Worm (Caenorhabditis elegans) whole organism, L1 larva: ENCODE results near the gene asp-4.

ENCODE experiments used
- C04F5.9 ChIP-seq: sonication (generic microtip); optimal IDR thresholded peaks from 2 replicates; lab custom pipeline; 2016; ENCODE audit warnings: missing genetic modification characterization, missing compliant biosample characterization
- aly-2 ChIP-seq: fragments of 150-350 bp; optimal IDR thresholded peaks from 2 replicates; lab custom pipeline; 2014; ENCODE audit warnings: missing biosample characterization, missing genetic modification characterization
- fos-1 ChIP-seq: fragments of 150-350 bp; optimal IDR thresholded peaks from 2 replicates; lab custom pipeline; 2014; ENCODE audit warnings: missing biosample characterization, missing genetic modification characterization
- lsy-2 ChIP-seq, 2 experiments: fragments of 150-350 bp; optimal IDR thresholded peaks; 2 replicates each; lab custom pipeline; 2014; ENCODE audit warnings: missing biosample characterization in 2 of 2, missing genetic modification characterization in 2 of 2

DNA sequence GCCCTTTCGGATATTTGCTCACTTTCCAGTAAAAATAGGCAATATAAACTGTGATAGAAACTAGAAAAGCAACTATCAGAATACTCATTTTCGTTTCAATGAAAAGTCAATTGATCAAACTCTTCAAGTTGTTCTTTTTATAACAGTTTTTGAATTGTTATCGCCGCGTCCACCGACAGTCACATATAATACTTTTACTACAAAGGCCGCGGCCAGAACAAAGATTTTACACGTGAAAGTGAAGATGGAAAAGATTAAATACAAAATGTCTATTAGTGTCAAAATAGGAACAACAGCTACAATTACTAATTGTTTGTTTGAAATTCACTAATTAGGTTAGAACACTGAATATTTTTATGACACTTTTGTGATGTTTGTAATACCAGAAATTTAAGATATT lies 48.3 kb upstream of the asp-4 start, which contains the start of gene cyp-14A2:
- no peak for TF ChIP-seq aly-2 (tag; lab: Kevin White, UChicago)
- no peak for TF ChIP-seq lsy-2 (tag; optimal IDR thresholded peaks at IDR 0.05; lab: Kevin White, UChicago)
- TF ChIP-seq C04F5.9 (tag; lab: Kevin White, UChicago): no peak
- no peak for TF ChIP-seq fos-1 (tag; lab: Kevin White, UChicago)
